Worm (Caenorhabditis elegans) whole organism, young adult: ENCODE results near the gene W02A2.8.
A peak's percentile ranks its signal among the peaks of the same experiment; 100 is the strongest.

Experiments
- B0336.3 ChIP-seq: fragments of 200-800 bp; sonication (Bioruptor generic); IDR thresholded peaks from 2 replicates; pipeline ENCODE4 v1.3.6; 2022; ENCODE audit warnings: missing genetic modification characterization, missing compliant biosample characterization
- F33H1.4 ChIP-seq: fragments of 200-800 bp; sonication (Bioruptor generic); IDR thresholded peaks from 2 replicates; pipeline ENCODE4 v1.3.6; 2022; ENCODE audit warnings: missing genetic modification reagents, missing genetic modification characterization, missing compliant biosample characterization
- F52B5.7 ChIP-seq: sonication (generic microtip); optimal IDR thresholded peaks from 2 replicates; lab custom pipeline; 2016; ENCODE audit warnings: mild to moderate bottlenecking, missing genetic modification characterization, missing compliant biosample characterization
- Y67H2A.10 ChIP-seq: fragments of 200-800 bp; sonication (Bioruptor generic); conservative IDR thresholded peaks from 2 replicates; pipeline ENCODE4 v1.3.6; 2022; ENCODE audit warnings: missing genetic modification reagents, missing genetic modification characterization, missing compliant biosample characterization
- ama-1 ChIP-seq, 3 experiments: fragments of 150-350 bp in 1 of 3; sonication (generic microtip) in 2 of 3; optimal IDR thresholded peaks; 2 replicates each; lab custom pipeline; 2014 to 2018; ENCODE audit warnings: missing biosample characterization in 2 of 3, missing genetic modification characterization in 2 of 3, missing genetic modification reagents in 2 of 3
- attf-6 ChIP-seq: fragments of 200-800 bp; sonication (Bioruptor generic); IDR thresholded peaks from 2 replicates; pipeline ENCODE4 v1.3.6; 2022; ENCODE audit warnings: missing genetic modification reagents, missing genetic modification characterization, missing compliant biosample characterization
- cebp-2 ChIP-seq: fragments of 200-800 bp; sonication (Bioruptor generic); IDR thresholded peaks from 2 replicates; pipeline ENCODE4 v1.3.6; 2022; ENCODE audit warnings: missing genetic modification characterization, missing compliant biosample characterization
- ceh-40 ChIP-seq: fragments of 200-800 bp; sonication (Bioruptor generic); IDR thresholded peaks from 2 replicates; pipeline ENCODE4 v1.3.6; 2022; ENCODE audit warnings: missing genetic modification characterization, missing compliant biosample characterization
- ceh-58 ChIP-seq: fragments of 200-800 bp; sonication (Bioruptor generic); IDR thresholded peaks from 2 replicates; pipeline ENCODE4 v1.3.6; 2022; ENCODE audit warnings: missing genetic modification characterization, missing compliant biosample characterization
- die-1 ChIP-seq: sonication (generic microtip); optimal IDR thresholded peaks from 2 replicates; lab custom pipeline; 2016; ENCODE audit warnings: missing genotype, mild to moderate bottlenecking, missing genetic modification characterization, missing compliant biosample characterization
- gei-17 ChIP-seq: fragments of 200-800 bp; sonication (Bioruptor generic); optimal IDR thresholded peaks from 2 replicates; lab custom pipeline; 2018; ENCODE audit warnings: mild to moderate bottlenecking, missing genetic modification characterization, missing compliant biosample characterization
- him-1 ChIP-seq: sonication (generic microtip); optimal IDR thresholded peaks from 2 replicates; lab custom pipeline; 2016; ENCODE audit warnings: missing genotype, missing genetic modification reagents, missing genetic modification characterization, missing compliant biosample characterization
- hlh-26 ChIP-seq: fragments of 200-800 bp; sonication (Bioruptor generic); conservative IDR thresholded peaks from 2 replicates; pipeline ENCODE4 v1.3.6; 2022; ENCODE audit warnings: missing genetic modification reagents, missing genetic modification characterization, missing compliant biosample characterization
- hmg-1.2 ChIP-seq: fragments of 200-800 bp; sonication (Bioruptor generic); IDR thresholded peaks from 2 replicates; pipeline ENCODE4 v1.3.6; 2022; ENCODE audit warnings: missing genetic modification reagents, missing genetic modification characterization, missing compliant biosample characterization
- hrde-1 ChIP-seq: sonication (generic microtip); optimal IDR thresholded peaks from 2 replicates; lab custom pipeline; 2016; ENCODE audit warnings: missing genetic modification characterization, mild to moderate bottlenecking, missing compliant biosample characterization, moderate library complexity, missing genotype, missing genetic modification reagents, borderline replicate concordance
- hsf-1 ChIP-seq: fragments of 200-800 bp; sonication (Bioruptor generic); IDR thresholded peaks from 2 replicates; pipeline ENCODE4 v1.3.6; 2022; ENCODE audit warnings: missing genetic modification reagents, missing genetic modification characterization, missing compliant biosample characterization
- lag-1 ChIP-seq: fragments of 200-800 bp; sonication (Bioruptor generic); IDR thresholded peaks from 2 replicates; pipeline ENCODE4 v1.3.6; 2022; ENCODE audit warnings: missing genetic modification reagents, missing genetic modification characterization, missing compliant biosample characterization
- let-607 ChIP-seq, 2 experiments: fragments of 200-800 bp in 1 of 2; sonication (Bioruptor generic) in 1 of 2; sonication (generic microtip) in 1 of 2; optimal IDR thresholded peaks; 2 replicates each; lab custom pipeline; 2016 to 2018; ENCODE audit warnings: mild to moderate bottlenecking in 2 of 2, missing compliant biosample characterization in 2 of 2, missing genetic modification characterization in 2 of 2, moderate library complexity in 2 of 2, missing genotype in 1 of 2
- lsl-1 ChIP-seq: fragments of 200-800 bp; sonication (Bioruptor generic); optimal IDR thresholded peaks from 2 replicates; lab custom pipeline; 2018; ENCODE audit warnings: mild to moderate bottlenecking, missing genetic modification characterization, moderate library complexity, missing compliant biosample characterization
- lsy-27 ChIP-seq: sonication (generic microtip); optimal IDR thresholded peaks from 2 replicates; lab custom pipeline; 2017; ENCODE audit warnings: missing genetic modification characterization, mild to moderate bottlenecking, missing compliant biosample characterization, antibody characterized with exemption, missing genotype, borderline replicate concordance; ENCODE audit not compliant: insufficient read depth
- madf-3 ChIP-seq: fragments of 200-800 bp; sonication (Bioruptor generic); IDR thresholded peaks from 2 replicates; pipeline ENCODE4 v1.3.6; 2022; ENCODE audit warnings: missing genetic modification reagents, missing genetic modification characterization, missing compliant biosample characterization
- madf-6 ChIP-seq: fragments of 200-800 bp; sonication (Bioruptor generic); IDR thresholded peaks from 2 replicates; pipeline ENCODE4 v1.3.6; 2022; ENCODE audit warnings: missing genetic modification reagents, missing genetic modification characterization, missing compliant biosample characterization
- madf-8 ChIP-seq: fragments of 200-800 bp; sonication (Bioruptor generic); conservative IDR thresholded peaks from 2 replicates; pipeline ENCODE4 v1.3.6; 2022; ENCODE audit warnings: missing genetic modification reagents, missing genetic modification characterization, missing compliant biosample characterization
- mes-4 ChIP-seq: sonication (generic microtip); optimal IDR thresholded peaks from 2 replicates; lab custom pipeline; 2016; ENCODE audit warnings: missing genotype, missing genetic modification characterization, missing compliant biosample characterization
- mxl-1 ChIP-seq: sonication (generic microtip); optimal IDR thresholded peaks from 2 replicates; lab custom pipeline; 2016; ENCODE audit warnings: missing genetic modification characterization, missing compliant biosample characterization
- nfya-2 ChIP-seq: fragments of 200-800 bp; sonication (Bioruptor generic); IDR thresholded peaks from 2 replicates; pipeline ENCODE4 v1.3.6; 2022; ENCODE audit warnings: missing genetic modification reagents, missing genetic modification characterization, missing compliant biosample characterization
- nhr-90 ChIP-seq: sonication (generic microtip); optimal IDR thresholded peaks from 2 replicates; lab custom pipeline; 2016; ENCODE audit warnings: missing genotype, mild to moderate bottlenecking, missing genetic modification characterization, missing compliant biosample characterization
- pbrm-1 ChIP-seq: fragments of 200-800 bp; sonication (Bioruptor generic); IDR thresholded peaks from 2 replicates; pipeline ENCODE4 v1.3.6; 2022; ENCODE audit warnings: missing genetic modification reagents, missing genetic modification characterization, missing compliant biosample characterization
- pha-4 ChIP-seq: fragments of 150-350 bp; sonication (generic microtip); optimal IDR thresholded peaks from 2 replicates; lab custom pipeline; 2014; ENCODE audit warnings: missing biosample characterization, missing genetic modification reagents, missing genetic modification characterization
- rcor-1 ChIP-seq: fragments of 200-800 bp; sonication (Bioruptor generic); IDR thresholded peaks from 2 replicates; pipeline ENCODE4 v1.3.6; 2022; ENCODE audit warnings: missing genetic modification reagents, missing genetic modification characterization, missing compliant biosample characterization
- rec-8 ChIP-seq, 2 experiments: sonication (generic microtip); optimal IDR thresholded peaks; 2 replicates each; lab custom pipeline; 2016; ENCODE audit warnings: mild to moderate bottlenecking in 2 of 2, missing genetic modification characterization in 2 of 2, missing genetic modification reagents in 2 of 2, missing genotype in 2 of 2, missing biosample characterization in 1 of 2, missing compliant biosample characterization in 1 of 2, moderate library complexity in 1 of 2
- sea-2 ChIP-seq: fragments of 200-800 bp; sonication (Bioruptor generic); IDR thresholded peaks from 2 replicates; pipeline ENCODE4 v1.3.6; 2022; ENCODE audit warnings: missing genetic modification characterization, missing compliant biosample characterization
- snpc-1.1 ChIP-seq: sonication (generic microtip); optimal IDR thresholded peaks from 2 replicates; lab custom pipeline; 2017; ENCODE audit warnings: missing genetic modification characterization, mild to moderate bottlenecking, missing compliant biosample characterization, antibody characterized with exemption, moderate library complexity, missing genotype, missing genetic modification reagents; ENCODE audit not compliant: insufficient read depth
- snpc-4 ChIP-seq, 5 experiments: fragments of 150-350 bp in 1 of 5; sonication (generic microtip) in 4 of 5; optimal IDR thresholded peaks; 2 replicates each; lab custom pipeline; 2014 to 2018; ENCODE audit warnings: missing genetic modification characterization in 5 of 5, missing biosample characterization in 3 of 5, antibody characterized with exemption in 2 of 5, mild to moderate bottlenecking in 2 of 5, missing compliant biosample characterization in 2 of 5, missing genotype in 2 of 5, moderate library complexity in 2 of 5, missing genetic modification reagents in 1 of 5
- unc-62 ChIP-seq: fragments of 150-350 bp; optimal IDR thresholded peaks from 2 replicates; lab custom pipeline; 2014; ENCODE audit warnings: missing biosample characterization, missing genetic modification reagents, missing genetic modification characterization
- ztf-6 ChIP-seq: fragments of 200-800 bp; sonication (Bioruptor generic); IDR thresholded peaks from 2 replicates; pipeline ENCODE4 v1.3.6; 2022; ENCODE audit warnings: missing genetic modification reagents, missing genetic modification characterization, missing compliant biosample characterization

Gene W02A2.8

ce11 chrIV:13356005-13356404 lies 2.4 kb downstream of the W02A2.8 start:
- TF ChIP-seq unc-62 (GFP tag; lab: Kevin White, UChicago), result no peak
- peak; percentile 20 for TF ChIP-seq hrde-1 (tag; lab: Kevin White, UChicago)
- no peak for TF ChIP-seq nfya-2
- peak; percentile 4 for TF ChIP-seq lsl-1 (GFP tag; lab: Kevin White, UChicago)
- TF ChIP-seq cebp-2 (GFP tag; lab: Robert Waterston, UW), result peak; percentile 58; the same call in 1 of the 2 replicates
- TF ChIP-seq B0336.3 (GFP tag; lab: Robert Waterston, UW), result peak; percentile 57; the same call in 1 of the 2 replicates
- TF ChIP-seq hsf-1 (GFP tag; lab: Robert Waterston, UW), result peak; percentile 63
- 0 out of 2 replicates have a peak, but pooled peaks have one; percentile 13 for TF ChIP-seq hmg-1.2 (GFP tag; lab: Robert Waterston, UW)
- TF ChIP-seq pbrm-1 (GFP tag; lab: Robert Waterston, UW), result 0 out of 2 replicates have a peak, but pooled peaks have one; percentile 45
- peak; percentile 58 for TF ChIP-seq him-1 (tag; lab: Kevin White, UChicago)
- 0 out of 2 replicates have a peak, but pooled peaks have one; percentile 8 for TF ChIP-seq F33H1.4 (GFP tag; lab: Robert Waterston, UW)
- no peak for TF ChIP-seq ama-1 (optimal IDR thresholded peaks at IDR 0.05; lab: Kevin White, UChicago)
- peak in 1 of 2 experiments; percentile 21 for TF ChIP-seq ama-1 (GFP tag; optimal IDR thresholded peaks at IDR 0.05; lab: Kevin White, UChicago)
- TF ChIP-seq madf-3, result 0 out of 2 replicates have a peak, but pooled peaks have one; percentile 57
- TF ChIP-seq pha-4, result no peak
- no peak for TF ChIP-seq mes-4 (tag; lab: Kevin White, UChicago)
- TF ChIP-seq F52B5.7 (tag; lab: Kevin White, UChicago), result peak; percentile 15
- no peak for TF ChIP-seq snpc-4 (GFP tag; optimal IDR thresholded peaks at IDR 0.05; lab: Kevin White, UChicago)
- peak in 1 of 4 experiments; percentile 44 for TF ChIP-seq snpc-4 (tag; optimal IDR thresholded peaks at IDR 0.05; lab: Kevin White, UChicago)
- peak; percentile 74 for TF ChIP-seq attf-6 (GFP tag; lab: Robert Waterston, UW)
- no peak for TF ChIP-seq ceh-40 (GFP tag; lab: Robert Waterston, UW)
- TF ChIP-seq ceh-58 (GFP tag; lab: Robert Waterston, UW), result 0 out of 2 replicates have a peak, but pooled peaks have one; percentile 30
- peak; percentile 24; the same call in 1 of the 2 replicates for TF ChIP-seq rcor-1 (GFP tag; lab: Robert Waterston, UW)
- TF ChIP-seq, all 124 proteins: peak for 16

ce11 chrIV:13354044-13354443 lies 4.3 kb downstream of the W02A2.8 start:
- TF ChIP-seq lag-1 (GFP tag; lab: Robert Waterston, UW), result no peak
- no peak for TF ChIP-seq hlh-26 (GFP tag; lab: Robert Waterston, UW)
- TF ChIP-seq madf-6 (GFP tag; lab: Robert Waterston, UW), result no peak
- TF ChIP-seq die-1 (tag; lab: Kevin White, UChicago), result no peak
- TF ChIP-seq lsy-27 (tag; lab: Kevin White, UChicago), result no peak
- TF ChIP-seq cebp-2 (GFP tag; lab: Robert Waterston, UW), result no peak
- TF ChIP-seq madf-8 (GFP tag; lab: Robert Waterston, UW), result no peak
- no peak for TF ChIP-seq mxl-1
- no peak for TF ChIP-seq ztf-6 (GFP tag; lab: Robert Waterston, UW)
- no peak for TF ChIP-seq nhr-90 (tag; lab: Kevin White, UChicago)
- TF ChIP-seq let-607 (tag; optimal IDR thresholded peaks at IDR 0.05; lab: Kevin White, UChicago), result no peak
- no peak for TF ChIP-seq Y67H2A.10 (GFP tag; lab: Robert Waterston, UW)
- TF ChIP-seq hrde-1 (tag; lab: Kevin White, UChicago), result no peak
- TF ChIP-seq sea-2 (GFP tag; lab: Robert Waterston, UW), result no peak
- TF ChIP-seq snpc-1.1 (tag; lab: Kevin White, UChicago), result no peak
- no peak for TF ChIP-seq madf-3
- TF ChIP-seq gei-17 (GFP tag; lab: Kevin White, UChicago), result no peak
- TF ChIP-seq rec-8 (tag; optimal IDR thresholded peaks at IDR 0.05; lab: Kevin White, UChicago), result no peak
- TF ChIP-seq, all 124 proteins: peak for 0
